Worm (Caenorhabditis elegans) whole organism, young adult: ENCODE measurements around the gene K08H2.3.

ENCODE experiments used
- aptf-2 ChIP-seq: fragments of 200-800 bp; sonication (Bioruptor generic); conservative IDR thresholded peaks from 2 replicates; pipeline ENCODE4 v1.3.6; 2022; ENCODE audit warnings: missing genetic modification reagents, missing genetic modification characterization, missing compliant biosample characterization
- chd-7 ChIP-seq: sonication (generic microtip); optimal IDR thresholded peaks from 2 replicates; lab custom pipeline; 2016; ENCODE audit warnings: mild to moderate bottlenecking, missing genetic modification characterization, moderate library complexity, missing compliant biosample characterization
- nhr-120 ChIP-seq: fragments of 200-800 bp; sonication (Bioruptor generic); IDR thresholded peaks from 2 replicates; pipeline ENCODE4 v1.3.6; 2022; ENCODE audit warnings: missing genetic modification characterization, missing compliant biosample characterization
- nhr-90 ChIP-seq: sonication (generic microtip); optimal IDR thresholded peaks from 2 replicates; lab custom pipeline; 2016; ENCODE audit warnings: missing genotype, mild to moderate bottlenecking, missing genetic modification characterization, missing compliant biosample characterization
- pha-4 ChIP-seq: fragments of 150-350 bp; sonication (generic microtip); optimal IDR thresholded peaks from 2 replicates; lab custom pipeline; 2014; ENCODE audit warnings: missing biosample characterization, missing genetic modification reagents, missing genetic modification characterization
- rec-8 ChIP-seq, 2 experiments: sonication (generic microtip); optimal IDR thresholded peaks; 2 replicates each; lab custom pipeline; 2016; ENCODE audit warnings: mild to moderate bottlenecking in 2 of 2, missing genetic modification characterization in 2 of 2, missing genetic modification reagents in 2 of 2, missing genotype in 2 of 2, missing biosample characterization in 1 of 2, missing compliant biosample characterization in 1 of 2, moderate library complexity in 1 of 2
- zim-3 ChIP-seq: sonication (generic microtip); optimal IDR thresholded peaks from 2 replicates; lab custom pipeline; 2017; ENCODE audit warnings: mild to moderate bottlenecking, missing genetic modification characterization, moderate library complexity, missing compliant biosample characterization

DNA sequence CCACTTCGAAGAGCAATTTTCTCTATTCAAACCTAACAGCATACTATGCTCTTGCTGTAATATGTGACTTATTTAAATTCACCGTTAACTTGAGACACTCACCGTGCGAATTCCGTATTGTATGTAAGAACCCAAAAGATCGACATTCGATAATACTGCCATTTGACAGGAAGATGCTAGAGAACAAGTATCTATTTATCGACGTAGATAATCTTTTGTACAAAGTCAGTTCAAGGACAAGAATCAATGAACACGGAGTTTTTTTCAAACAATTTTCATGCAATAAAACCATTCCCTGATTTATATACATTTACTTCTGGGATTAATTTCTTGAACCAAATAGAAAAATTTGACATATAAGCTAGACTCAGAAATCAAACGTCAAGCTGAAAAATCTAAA is 11.1 kb downstream of the K08H2.3 start, which contains the start of gene K08H2.7:
- TF ChIP-seq zim-3 (no peak), chd-7 (no peak), nhr-90 (tag; lab: Kevin White, UChicago) (no peak), nhr-120 (GFP tag; lab: Robert Waterston, UW) (no peak), pha-4 (tag; lab: Kevin White, UChicago) (no peak), rec-8 (tag; optimal IDR thresholded peaks at IDR 0.05; lab: Kevin White, UChicago) (no peak), aptf-2 (GFP tag; lab: Robert Waterston, UW) (no peak)
